Worm (Caenorhabditis elegans) whole organism, L3 larva: ENCODE results near the gene clec-70.

Experiments
- ceh-9 ChIP-seq: sonication (generic microtip); optimal IDR thresholded peaks from 2 replicates; lab custom pipeline; 2018; ENCODE audit warnings: missing biosample characterization, missing genetic modification characterization
- zag-1 ChIP-seq: fragments of 150-350 bp; optimal IDR thresholded peaks from 2 replicates; lab custom pipeline; 2014; ENCODE audit warnings: missing biosample characterization, missing genetic modification characterization

The clec-70 gene

ce11 chrIV:3981601-3982000, 49.1 kb downstream of the clec-70 start, which contains the start of gene srh-223:
Gene srh-223, plus strand, starts transcription at chrIV:3981901.
- no peak for TF ChIP-seq ceh-9 (tag; lab: Kevin White, UChicago)
- TF ChIP-seq zag-1, result no peak
